Worm (Caenorhabditis elegans) whole organism, late embryonic: ENCODE data around the gene ZK856.7.

Experiments
- C38D4.7 ChIP-seq: fragments of 200-800 bp; sonication (Bioruptor generic); optimal IDR thresholded peaks from 2 replicates; lab custom pipeline; 2018; ENCODE audit warnings: mild to moderate bottlenecking, missing genetic modification characterization, moderate library complexity, missing compliant biosample characterization
- ceh-2 ChIP-seq: sonication (generic microtip); optimal IDR thresholded peaks from 2 replicates; lab custom pipeline; 2016; ENCODE audit warnings: missing genotype, missing genetic modification characterization, missing compliant biosample characterization
- ceh-6 ChIP-seq: fragments of 200-800 bp; sonication (Bioruptor generic); optimal IDR thresholded peaks from 2 replicates; lab custom pipeline; 2018; ENCODE audit warnings: mild to moderate bottlenecking, missing genetic modification characterization, missing compliant biosample characterization
- dve-1 ChIP-seq: sonication (generic microtip); optimal IDR thresholded peaks from 2 replicates; lab custom pipeline; 2017; ENCODE audit warnings: antibody characterized with exemption, mild to moderate bottlenecking, missing genetic modification characterization, missing compliant biosample characterization
- elt-4 ChIP-seq: sonication (generic microtip); optimal IDR thresholded peaks from 2 replicates; lab custom pipeline; 2016; ENCODE audit warnings: missing genetic modification characterization, missing compliant biosample characterization

ce11 chrV:10173653-10174052 lies 28.2 kb upstream of the ZK856.7 start, which contains the start of gene egl-3:
- TF ChIP-seq dve-1 (tag; lab: Kevin White, UChicago), result no peak
- TF ChIP-seq ceh-6, result no peak
- no peak for TF ChIP-seq elt-4 (tag; lab: Kevin White, UChicago)
- TF ChIP-seq ceh-2, result no peak
- no peak for TF ChIP-seq C38D4.7 (GFP tag; lab: Kevin White, UChicago)
